Fruit fly (Drosophila melanogaster) whole organism, adult: Measurements from ENCODE around the gene Phae2.

Source experiments
- CG14711 ChIP-seq: fragments of 200-800 bp; sonication (Bioruptor generic); optimal IDR thresholded peaks from 2 replicates; lab custom pipeline; 2018; ENCODE audit warnings: missing biosample characterization, mild to moderate bottlenecking, missing genetic modification characterization, moderate library complexity
- CG7045 ChIP-seq: fragments of 200-800 bp; sonication (Bioruptor generic); optimal IDR thresholded peaks from 2 replicates; lab custom pipeline; 2017; ENCODE audit warnings: missing biosample characterization, mild to moderate bottlenecking, missing genetic modification characterization

DNA sequence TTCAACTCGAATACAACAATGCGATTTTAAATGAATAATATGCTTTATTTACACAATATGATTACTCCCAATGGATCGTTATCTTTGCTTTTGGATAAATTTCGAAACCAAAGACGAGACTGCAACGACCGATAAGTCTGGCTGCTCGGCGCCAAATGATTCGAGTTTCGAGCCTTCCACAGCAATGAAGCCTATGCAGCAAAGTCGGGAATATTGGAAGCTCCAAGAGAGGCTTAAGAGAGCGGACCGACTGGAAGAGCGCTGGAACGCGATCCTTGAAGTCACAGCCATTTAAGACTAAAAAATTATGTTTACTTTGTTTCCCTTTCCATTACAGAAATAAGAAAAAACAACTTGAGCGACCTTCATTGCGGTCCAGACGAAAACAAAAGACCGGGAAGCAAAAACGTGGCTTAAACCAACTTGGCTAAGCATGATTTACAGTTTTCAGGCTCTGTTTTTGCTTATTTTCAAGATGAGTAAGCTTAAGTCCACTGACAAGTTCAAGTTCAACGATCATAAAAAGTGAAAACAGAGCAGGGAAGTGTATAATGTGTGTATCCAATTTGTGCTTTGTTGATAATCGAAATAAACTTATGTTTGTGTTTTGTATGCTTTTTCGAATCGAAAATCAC lies 44.2 kb upstream of the Phae2 start, which contains the start of gene firl:
- no peak for TF ChIP-seq CG14711
- TF ChIP-seq CG7045 (GFP tag; lab: Kevin White, UChicago): no peak
